Fruit fly (Drosophila melanogaster): Measurements from ENCODE around the gene CG8675.

The CG8675 gene

dm6 chrX:17207865-17208486 lies 41.3 kb downstream of the CG8675 start, which contains the start of gene CG32563:
CG32563 (plus strand) TSS chrX:17208436.
- TF ChIP-seq woc (GFP tag; optimal IDR thresholded peaks at IDR 0.05) = no peak
- no peak for TF ChIP-seq Jra (GFP tag; optimal IDR thresholded peaks at IDR 0.05)
- no peak for TF ChIP-seq fru (GFP tag; optimal IDR thresholded peaks at IDR 0.05)
- no peak for TF ChIP-seq br (GFP tag; optimal IDR thresholded peaks at IDR 0.05)
- no peak for TF ChIP-seq lola (GFP tag; optimal IDR thresholded peaks at IDR 0.05)
- no peak for TF ChIP-seq usp (GFP tag; optimal IDR thresholded peaks at IDR 0.05)
- no peak for TF ChIP-seq foxo (GFP tag; optimal IDR thresholded peaks at IDR 0.05)

dm6 chrX:17206046-17206445 lies 43.3 kb downstream of the CG8675 start, which contains the start of gene CG32564:
CG32564 (plus strand) TSS chrX:17206407.
- TF ChIP-seq sage (GFP tag; optimal IDR thresholded peaks at IDR 0.05) (no peak), Abd-B (GFP tag; optimal IDR thresholded peaks at IDR 0.05) (no peak), usp (GFP tag; optimal IDR thresholded peaks at IDR 0.05) (no peak), brk (GFP tag; optimal IDR thresholded peaks at IDR 0.05) (no peak)

- TF ChIP-seq woc (GFP tag; optimal IDR thresholded peaks at IDR 0.05) (no peak), Sp1 (GFP tag; optimal IDR thresholded peaks at IDR 0.05) (no peak), sv (GFP tag; optimal IDR thresholded peaks at IDR 0.05) (no peak), Dif (GFP tag; optimal IDR thresholded peaks at IDR 0.05; ENCODE audit: partially characterized antibody) (no peak), tai (GFP tag; optimal IDR thresholded peaks at IDR 0.05) (no peak)
Measured at dm6 chrX:17205028-17205427, 44.3 kb downstream of the CG8675 start.

dm6 chrX:17202498-17203162 lies 46.7 kb downstream of the CG8675 start, which contains the start of the genes TTLL1A and CG5070:
TTLL1A (minus strand) TSS chrX:17202598.
CG5070 (plus strand) TSS chrX:17203112.
- TF ChIP-seq HLH106 (tag; optimal IDR thresholded peaks at IDR 0.05) (no peak), rgr (GFP tag; optimal IDR thresholded peaks at IDR 0.05) (no peak), Mio (GFP tag; optimal IDR thresholded peaks at IDR 0.05) (no peak), dsf (GFP tag; optimal IDR thresholded peaks at IDR 0.05; ENCODE audit: borderline replicate concordance) (no peak), Dif (GFP tag; optimal IDR thresholded peaks at IDR 0.05; ENCODE audit: partially characterized antibody) (no peak), sv (GFP tag; optimal IDR thresholded peaks at IDR 0.05) (no peak), N (GFP tag; optimal IDR thresholded peaks at IDR 0.05) (no peak), CrebA (GFP tag; optimal IDR thresholded peaks at IDR 0.05; ENCODE audit: borderline replicate concordance) (no peak), jim (GFP tag; optimal IDR thresholded peaks at IDR 0.05) (no peak), CG32264 (GFP tag; optimal IDR thresholded peaks at IDR 0.05) (no peak), pan (optimal IDR thresholded peaks at IDR 0.05) (no peak), Abd-B (GFP tag; optimal IDR thresholded peaks at IDR 0.05) (no peak), Vsx2 (GFP tag; optimal IDR thresholded peaks at IDR 0.05; ENCODE audit: partially characterized antibody) (no peak), CG9705 (GFP tag; optimal IDR thresholded peaks at IDR 0.05) (no peak)

Measured in whole organism, wandering third instar larva.